Worm (Caenorhabditis elegans): ENCODE data around the gene nphp-4.

ce11 chrV:11846969-11847368 lies 3.4 kb upstream of the nphp-4 start:
- TF ChIP-seq elt-3 (tag; optimal IDR thresholded peaks at IDR 0.05) (no peak), nhr-237 (tag; optimal IDR thresholded peaks at IDR 0.05) (no peak), M03D4.4 (tag; optimal IDR thresholded peaks at IDR 0.05) (no peak), cnd-1 (tag; optimal IDR thresholded peaks at IDR 0.05) (no peak)
